Worm (Caenorhabditis elegans): ENCODE results near the gene F28F5.4.

Gene F28F5.4

DNA sequence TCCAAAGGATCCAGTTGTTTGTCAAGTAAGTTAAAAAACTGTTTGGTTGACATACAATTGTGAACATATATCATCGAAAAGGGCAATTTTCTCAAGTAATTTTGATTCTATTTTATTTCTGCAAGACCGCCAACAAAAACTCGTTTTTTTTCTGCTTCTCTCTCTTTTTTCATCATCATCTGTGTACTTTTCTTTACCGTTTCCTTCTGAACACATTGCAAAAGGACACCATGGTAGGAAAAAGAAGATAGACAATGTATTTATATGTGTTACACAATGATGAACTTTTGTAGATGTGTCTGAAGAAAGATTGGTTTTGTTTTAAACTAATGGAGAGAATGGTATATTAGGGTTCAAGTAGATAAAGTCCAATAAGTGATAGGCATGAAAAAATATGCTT, 17.9 kb downstream of the F28F5.4 start:
- no peak for TF ChIP-seq cog-1 (tag; optimal IDR thresholded peaks at IDR 0.05)
- TF ChIP-seq klf-2 (GFP tag; conservative IDR thresholded peaks at IDR 0.05) = no peak
- no peak for TF ChIP-seq T22C8.4 (GFP tag; IDR thresholded peaks at IDR 0.05)
- no peak for TF ChIP-seq ref-1 (GFP tag; conservative IDR thresholded peaks at IDR 0.05)
- no peak for TF ChIP-seq flt-1 (GFP tag; IDR thresholded peaks at IDR 0.05)
- TF ChIP-seq med-1 (GFP tag; optimal IDR thresholded peaks at IDR 0.05; ENCODE audit: insufficient read depth) = no peak
- TF ChIP-seq ztf-29 (GFP tag; IDR thresholded peaks at IDR 0.05) = no peak
- no peak for TF ChIP-seq tab-1 (GFP tag; IDR thresholded peaks at IDR 0.05)
- TF ChIP-seq ztf-23 (GFP tag; IDR thresholded peaks at IDR 0.05) = no peak

- TF ChIP-seq ref-1 (GFP tag; conservative IDR thresholded peaks at IDR 0.05) (no peak), klf-2 (GFP tag; conservative IDR thresholded peaks at IDR 0.05) (no peak), cog-1 (tag; optimal IDR thresholded peaks at IDR 0.05) (no peak), med-1 (GFP tag; optimal IDR thresholded peaks at IDR 0.05; ENCODE audit: insufficient read depth) (no peak), tab-1 (GFP tag; IDR thresholded peaks at IDR 0.05) (no peak), T22C8.4 (GFP tag; IDR thresholded peaks at IDR 0.05) (no peak), flt-1 (GFP tag; IDR thresholded peaks at IDR 0.05) (no peak), ztf-23 (GFP tag; IDR thresholded peaks at IDR 0.05) (no peak), ztf-29 (GFP tag; IDR thresholded peaks at IDR 0.05) (no peak)
Measured at ce11 chrIII:6797965-6798364, 18.9 kb downstream of the F28F5.4 start, which contains the start of gene R05H11.2. R05H11.2 (plus strand) TSS chrIII:6798297.

DNA sequence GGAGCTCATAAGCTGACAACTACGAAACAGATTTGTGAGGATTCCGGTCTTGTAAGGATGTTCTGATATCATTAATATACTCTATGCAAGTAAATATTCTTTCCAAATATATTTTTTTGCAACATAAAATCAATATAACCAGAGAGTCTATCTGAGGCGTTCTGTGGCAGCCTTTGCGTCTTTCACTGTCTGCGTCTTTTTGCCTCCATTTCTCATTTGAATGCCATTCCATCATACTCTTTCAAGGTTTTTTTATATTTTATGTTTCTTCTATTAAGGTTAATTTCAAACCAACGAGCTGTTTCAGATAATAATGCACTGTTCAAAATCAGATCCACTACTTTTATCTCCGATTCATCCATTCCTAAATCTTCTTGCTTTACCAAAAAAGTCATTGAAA, 21.5 kb downstream of the F28F5.4 start, which contains the start of gene R05H11.1:
Gene R05H11.1 (plus strand): TSS at position 301 of the 400 bp plus-strand sequence.
- TF ChIP-seq ztf-29 (GFP tag; IDR thresholded peaks at IDR 0.05) (no peak), ztf-23 (GFP tag; IDR thresholded peaks at IDR 0.05) (no peak), cog-1 (tag; optimal IDR thresholded peaks at IDR 0.05) (no peak), ref-1 (GFP tag; conservative IDR thresholded peaks at IDR 0.05) (no peak), tab-1 (GFP tag; IDR thresholded peaks at IDR 0.05) (no peak), med-1 (GFP tag; optimal IDR thresholded peaks at IDR 0.05; ENCODE audit: insufficient read depth) (no peak), flt-1 (GFP tag; IDR thresholded peaks at IDR 0.05) (no peak), klf-2 (GFP tag; conservative IDR thresholded peaks at IDR 0.05) (no peak), T22C8.4 (GFP tag; IDR thresholded peaks at IDR 0.05) (no peak)
